Worm (Caenorhabditis elegans) whole organism, L1 larva: Measurements from ENCODE around the gene pgp-12.

Source experiments
- C04F5.9 ChIP-seq: sonication (generic microtip); optimal IDR thresholded peaks from 2 replicates; lab custom pipeline; 2016; ENCODE audit warnings: missing genetic modification characterization, missing compliant biosample characterization
- C16A3.4 ChIP-seq: fragments of 150-350 bp; optimal IDR thresholded peaks from 2 replicates; lab custom pipeline; 2014; ENCODE audit warnings: missing biosample characterization, missing genetic modification characterization
- C34B4.2 ChIP-seq: sonication (generic microtip); optimal IDR thresholded peaks from 2 replicates; lab custom pipeline; 2017; ENCODE audit warnings: mild to moderate bottlenecking, missing genetic modification characterization, missing compliant biosample characterization
- F16B12.6 ChIP-seq: fragments of 150-350 bp; optimal IDR thresholded peaks from 2 replicates; lab custom pipeline; 2014; ENCODE audit warnings: missing biosample characterization, missing genetic modification characterization
- Y116A8C.19 ChIP-seq: sonication (generic microtip); optimal IDR thresholded peaks from 2 replicates; lab custom pipeline; 2016; ENCODE audit warnings: missing compliant biosample characterization, missing genetic modification characterization, borderline replicate concordance
- aha-1 ChIP-seq: fragments of 150-350 bp; optimal IDR thresholded peaks from 2 replicates; lab custom pipeline; 2014; ENCODE audit warnings: missing biosample characterization, missing genetic modification characterization
- ama-1 ChIP-seq: fragments of 150-350 bp; optimal IDR thresholded peaks from 2 replicates; lab custom pipeline; 2014
- blmp-1 ChIP-seq: fragments of 150-350 bp; optimal IDR thresholded peaks from 2 replicates; lab custom pipeline; 2014; ENCODE audit warnings: missing biosample characterization, missing genetic modification characterization
- ceh-8 ChIP-seq: fragments of 200-800 bp; sonication (Bioruptor generic); optimal IDR thresholded peaks from 2 replicates; lab custom pipeline; 2018; ENCODE audit warnings: mild to moderate bottlenecking, missing genetic modification characterization, moderate library complexity, missing compliant biosample characterization
- ceh-82 ChIP-seq, 3 experiments: fragments of 150-350 bp in 1 of 3; sonication (generic microtip) in 2 of 3; optimal IDR thresholded peaks; 2 replicates each; lab custom pipeline; 2014 to 2017; ENCODE audit warnings: missing biosample characterization in 3 of 3, missing genetic modification characterization in 3 of 3
- ces-1 ChIP-seq: fragments of 150-350 bp; optimal IDR thresholded peaks from 2 replicates; lab custom pipeline; 2014; ENCODE audit warnings: missing biosample characterization, missing genetic modification reagents, missing genetic modification characterization
- efl-3 ChIP-seq: fragments of 200-800 bp; sonication (Bioruptor generic); optimal IDR thresholded peaks from 2 replicates; lab custom pipeline; 2018; ENCODE audit warnings: mild to moderate bottlenecking, missing genetic modification characterization, missing compliant biosample characterization
- egl-13 ChIP-seq: sonication (generic microtip); optimal IDR thresholded peaks from 2 replicates; lab custom pipeline; 2016; ENCODE audit warnings: missing genotype, missing genetic modification reagents, missing genetic modification characterization, missing compliant biosample characterization
- elt-3 ChIP-seq, 6 experiments: fragments of 150-350 bp in 1 of 6; sonication (generic microtip); optimal IDR thresholded peaks; 2 replicates each; lab custom pipeline; 2017 to 2018; ENCODE audit warnings: missing biosample characterization in 6 of 6, missing genetic modification characterization in 6 of 6, inconsistent platforms in 1 of 6
- fkh-10 ChIP-seq: sonication (generic microtip); optimal IDR thresholded peaks from 2 replicates; lab custom pipeline; 2017; ENCODE audit warnings: missing biosample characterization, missing genetic modification reagents, missing genetic modification characterization
- fkh-8 ChIP-seq: sonication (generic microtip); optimal IDR thresholded peaks from 2 replicates; lab custom pipeline; 2016; ENCODE audit warnings: mild to moderate bottlenecking, missing genetic modification characterization, missing compliant biosample characterization
- hpl-2 ChIP-seq: fragments of 150-350 bp; optimal IDR thresholded peaks from 2 replicates; lab custom pipeline; 2014; ENCODE audit warnings: missing biosample characterization, missing genetic modification reagents, missing genetic modification characterization
- irx-1 ChIP-seq: sonication (generic microtip); optimal IDR thresholded peaks from 2 replicates; lab custom pipeline; 2016; ENCODE audit warnings: missing genetic modification characterization, missing compliant biosample characterization
- isw-1 ChIP-seq: fragments of 200-800 bp; sonication (Bioruptor generic); IDR thresholded peaks from 2 replicates; pipeline ENCODE4 v1.3.6; 2022; ENCODE audit warnings: missing genetic modification characterization, missing compliant biosample characterization
- lin-13 ChIP-seq: fragments of 150-350 bp; optimal IDR thresholded peaks from 2 replicates; lab custom pipeline; 2014; ENCODE audit warnings: missing biosample characterization, missing genetic modification reagents, missing genetic modification characterization
- lin-14 ChIP-seq: fragments of 200-800 bp; sonication (Bioruptor generic); optimal IDR thresholded peaks from 2 replicates; lab custom pipeline; 2018; ENCODE audit warnings: mild to moderate bottlenecking, missing genetic modification characterization, moderate library complexity, missing compliant biosample characterization
- lin-35 ChIP-seq, 2 experiments: fragments of 150-350 bp; optimal IDR thresholded peaks; 2 replicates each; lab custom pipeline; 2014; ENCODE audit warnings: missing biosample characterization in 2 of 2, missing genetic modification characterization in 2 of 2, missing genetic modification reagents in 2 of 2
- lin-39 ChIP-seq: fragments of 150-350 bp; optimal IDR thresholded peaks from 2 replicates; lab custom pipeline; 2014; ENCODE audit warnings: missing biosample characterization, missing genetic modification reagents, missing genetic modification characterization
- lir-3 ChIP-seq: sonication (generic microtip); optimal IDR thresholded peaks from 2 replicates; lab custom pipeline; 2016; ENCODE audit warnings: mild to moderate bottlenecking, missing genetic modification characterization, moderate library complexity, missing compliant biosample characterization; ENCODE audit not compliant: poor library complexity
- lsy-2 ChIP-seq, 2 experiments: fragments of 150-350 bp; optimal IDR thresholded peaks; 2 replicates each; lab custom pipeline; 2014; ENCODE audit warnings: missing biosample characterization in 2 of 2, missing genetic modification characterization in 2 of 2
- mab-9 ChIP-seq: fragments of 200-800 bp; sonication (Bioruptor generic); IDR thresholded peaks from 2 replicates; pipeline ENCODE4 v1.3.6; 2022; ENCODE audit warnings: missing genetic modification reagents, missing genetic modification characterization, missing compliant biosample characterization
- mep-1 ChIP-seq: fragments of 150-350 bp; optimal IDR thresholded peaks from 2 replicates; lab custom pipeline; 2014; ENCODE audit warnings: missing biosample characterization, missing genetic modification characterization
- nhr-20 ChIP-seq: sonication (generic microtip); optimal IDR thresholded peaks from 2 replicates; lab custom pipeline; 2016; ENCODE audit warnings: mild to moderate bottlenecking, missing genetic modification characterization, missing compliant biosample characterization
- nhr-237 ChIP-seq: fragments of 150-350 bp; optimal IDR thresholded peaks from 2 replicates; lab custom pipeline; 2014; ENCODE audit warnings: missing biosample characterization, missing genetic modification characterization
- nhr-47 ChIP-seq: sonication (generic microtip); optimal IDR thresholded peaks from 2 replicates; lab custom pipeline; 2016; ENCODE audit warnings: mild to moderate bottlenecking, missing genetic modification characterization, moderate library complexity, missing compliant biosample characterization
- nhr-71 ChIP-seq: sonication (generic microtip); optimal IDR thresholded peaks from 2 replicates; lab custom pipeline; 2016; ENCODE audit warnings: mild to moderate bottlenecking, missing genetic modification characterization, moderate library complexity, missing compliant biosample characterization
- nhr-76 ChIP-seq: sonication (generic microtip); optimal IDR thresholded peaks from 2 replicates; lab custom pipeline; 2017; ENCODE audit warnings: missing biosample characterization, missing genetic modification characterization
- nhr-77 ChIP-seq: fragments of 150-350 bp; optimal IDR thresholded peaks from 2 replicates; lab custom pipeline; 2014; ENCODE audit warnings: missing biosample characterization, missing genetic modification characterization
- nhr-84 ChIP-seq: sonication (generic microtip); optimal IDR thresholded peaks from 2 replicates; lab custom pipeline; 2017; ENCODE audit warnings: missing biosample characterization, missing genetic modification characterization
- nhr-90 ChIP-seq: sonication (generic microtip); optimal IDR thresholded peaks from 2 replicates; lab custom pipeline; 2016; ENCODE audit warnings: mild to moderate bottlenecking, missing genetic modification characterization, missing compliant biosample characterization; ENCODE audit not compliant: poor library complexity
- pag-3 ChIP-seq: sonication (generic microtip); optimal IDR thresholded peaks from 2 replicates; lab custom pipeline; 2017; ENCODE audit warnings: missing genetic modification characterization, mild to moderate bottlenecking, missing compliant biosample characterization, antibody characterized with exemption, borderline replicate concordance; ENCODE audit not compliant: insufficient read depth
- rnt-1 ChIP-seq: sonication (generic microtip); optimal IDR thresholded peaks from 2 replicates; lab custom pipeline; 2016; ENCODE audit warnings: mild to moderate bottlenecking, missing genetic modification characterization, moderate library complexity, missing compliant biosample characterization
- skn-1 ChIP-seq: fragments of 150-350 bp; optimal IDR thresholded peaks from 2 replicates; lab custom pipeline; 2014; ENCODE audit warnings: missing biosample characterization, missing genetic modification characterization
- snpc-4 ChIP-seq: fragments of 150-350 bp; optimal IDR thresholded peaks from 2 replicates; lab custom pipeline; 2014; ENCODE audit warnings: missing biosample characterization, missing genetic modification characterization
- snu-23 ChIP-seq: sonication (generic microtip); optimal IDR thresholded peaks from 2 replicates; lab custom pipeline; 2016; ENCODE audit warnings: missing genetic modification characterization, missing compliant biosample characterization
- sox-4 ChIP-seq: sonication (generic microtip); optimal IDR thresholded peaks from 2 replicates; lab custom pipeline; 2016; ENCODE audit warnings: missing genetic modification characterization, missing compliant biosample characterization
- sup-37 ChIP-seq: fragments of 200-800 bp; sonication (Bioruptor generic); optimal IDR thresholded peaks from 2 replicates; lab custom pipeline; 2018; ENCODE audit warnings: mild to moderate bottlenecking, missing genetic modification characterization, missing compliant biosample characterization
- swsn-7 ChIP-seq: sonication (generic microtip); optimal IDR thresholded peaks from 2 replicates; lab custom pipeline; 2016; ENCODE audit warnings: missing genetic modification characterization, missing compliant biosample characterization
- unc-30 ChIP-seq: sonication (generic microtip); optimal IDR thresholded peaks from 2 replicates; lab custom pipeline; 2017; ENCODE audit warnings: missing biosample characterization, missing genetic modification characterization
- unc-62 ChIP-seq: fragments of 150-350 bp; optimal IDR thresholded peaks from 2 replicates; lab custom pipeline; 2014; ENCODE audit warnings: missing biosample characterization, missing genetic modification reagents, missing genetic modification characterization
- unc-86 ChIP-seq: sonication (generic microtip); optimal IDR thresholded peaks from 2 replicates; lab custom pipeline; 2016; ENCODE audit warnings: missing genetic modification characterization, missing compliant biosample characterization
- vab-15 ChIP-seq: sonication (generic microtip); optimal IDR thresholded peaks from 2 replicates; lab custom pipeline; 2017; ENCODE audit warnings: missing genotype, mild to moderate bottlenecking, missing genetic modification characterization, missing compliant biosample characterization
- zag-1 ChIP-seq: fragments of 150-350 bp; optimal IDR thresholded peaks from 2 replicates; lab custom pipeline; 2014; ENCODE audit warnings: missing biosample characterization, missing genetic modification characterization
- zip-4 ChIP-seq: fragments of 200-800 bp; sonication (Bioruptor generic); optimal IDR thresholded peaks from 2 replicates; lab custom pipeline; 2018; ENCODE audit warnings: mild to moderate bottlenecking, missing genetic modification characterization, moderate library complexity, missing compliant biosample characterization
- ztf-11 ChIP-seq, 2 experiments: sonication (generic microtip); optimal IDR thresholded peaks; 2 replicates each; lab custom pipeline; 2016 to 2017; ENCODE audit warnings: missing genetic modification characterization in 2 of 2, missing biosample characterization in 1 of 2, missing compliant biosample characterization in 1 of 2
- ztf-4 ChIP-seq: fragments of 150-350 bp; optimal IDR thresholded peaks from 2 replicates; lab custom pipeline; 2014; ENCODE audit warnings: missing biosample characterization, missing genetic modification characterization

pgp-12 gene

ce11 chrX:12691306-12691705 lies 40.3 kb upstream of the pgp-12 start, which contains the start of gene ugt-50 (continued):
- no peak for TF ChIP-seq ceh-8 (GFP tag; lab: Kevin White, UChicago)
- peak; percentile 68 for TF ChIP-seq nhr-71

DNA sequence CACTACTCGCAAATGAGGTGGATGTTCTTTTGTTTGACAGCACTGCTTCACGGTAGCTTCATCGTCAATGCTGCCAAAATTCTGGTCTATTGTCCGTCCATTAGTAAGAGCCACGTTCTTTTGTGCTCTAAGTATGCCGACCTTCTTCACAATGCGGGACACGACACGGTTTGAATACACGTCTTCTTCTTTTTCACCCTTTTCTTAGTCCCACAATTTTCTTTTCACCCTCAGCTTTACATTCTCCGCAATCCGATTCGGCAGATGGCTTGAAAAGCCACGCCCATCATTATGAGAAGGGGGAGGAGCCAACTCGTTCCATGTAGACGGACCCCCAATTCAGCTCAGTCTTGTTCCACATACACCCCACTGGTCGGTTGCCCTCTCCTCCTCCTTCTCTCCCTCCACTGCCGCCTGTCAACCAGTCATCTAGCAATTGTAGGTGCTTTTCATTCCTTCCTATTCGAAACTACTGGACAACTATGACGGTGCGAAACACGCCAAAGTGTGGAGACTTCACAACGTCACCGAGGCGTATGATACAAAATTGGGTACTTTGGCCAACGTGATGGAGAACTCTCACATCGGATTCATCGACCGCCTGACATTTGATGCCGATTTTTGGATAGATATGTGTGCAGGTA lies 39.7 kb upstream of the pgp-12 start:
- TF ChIP-seq zip-4 (GFP tag; lab: Kevin White, UChicago) (no peak), snu-23 (no peak), nhr-77 (no peak), lin-35 (GFP tag; optimal IDR thresholded peaks at IDR 0.05; lab: Kevin White, UChicago) (no peak), rnt-1 (tag; lab: Kevin White, UChicago) (no peak), C16A3.4 (tag; lab: Kevin White, UChicago) (no peak), ama-1 (lab: Kevin White, UChicago) (peak; percentile 8), lin-14 (GFP tag; lab: Kevin White, UChicago) (peak; percentile 39), elt-3 (tag; optimal IDR thresholded peaks at IDR 0.05; lab: Kevin White, UChicago) (no peak), nhr-20 (tag; lab: Kevin White, UChicago) (no peak), nhr-237 (tag; lab: Kevin White, UChicago) (no peak), lsy-2 (tag; optimal IDR thresholded peaks at IDR 0.05; lab: Kevin White, UChicago) (no peak), efl-3 (GFP tag; lab: Kevin White, UChicago) (no peak), sup-37 (GFP tag; lab: Kevin White, UChicago) (no peak), ztf-4 (tag; lab: Kevin White, UChicago) (no peak), aha-1 (tag; lab: Kevin White, UChicago) (no peak), irx-1 (tag; lab: Kevin White, UChicago) (no peak), sox-4 (tag; lab: Kevin White, UChicago) (no peak), ceh-82 (tag; optimal IDR thresholded peaks at IDR 0.05; lab: Kevin White, UChicago) (no peak), ces-1 (GFP tag; lab: Kevin White, UChicago) (no peak), snpc-4 (tag; lab: Kevin White, UChicago) (no peak), unc-86 (no peak), zag-1 (no peak), lir-3 (tag; lab: Kevin White, UChicago) (no peak), nhr-76 (no peak), hpl-2 (GFP tag; lab: Kevin White, UChicago) (no peak), swsn-7 (tag; lab: Kevin White, UChicago) (peak; percentile 19), pag-3 (tag; lab: Kevin White, UChicago) (no peak), egl-13 (no peak), unc-30 (no peak), nhr-84 (tag; lab: Kevin White, UChicago) (no peak), fkh-8 (tag; lab: Kevin White, UChicago) (peak; percentile 13), unc-62 (no peak), Y116A8C.19 (tag; lab: Kevin White, UChicago) (no peak), lin-13 (GFP tag; lab: Kevin White, UChicago) (no peak), mab-9 (GFP tag; lab: Robert Waterston, UW) (no peak), isw-1 (GFP tag; lab: Robert Waterston, UW) (0 out of 2 replicates have a peak, but pooled peaks have one; percentile 10), F16B12.6 (tag; lab: Kevin White, UChicago) (no peak), C34B4.2 (tag; lab: Kevin White, UChicago) (no peak), blmp-1 (tag; lab: Kevin White, UChicago) (no peak), fkh-10 (GFP tag; lab: Kevin White, UChicago) (peak; percentile 63), ztf-11 (tag; optimal IDR thresholded peaks at IDR 0.05; lab: Kevin White, UChicago) (peak in 1 of 2 experiments; percentile 49), nhr-90 (tag; lab: Kevin White, UChicago) (no peak), vab-15 (no peak), lin-39 (tag; lab: Kevin White, UChicago) (no peak), nhr-47 (no peak), skn-1 (tag; lab: Kevin White, UChicago) (no peak), mep-1 (tag; lab: Kevin White, UChicago) (no peak), C04F5.9 (tag; lab: Kevin White, UChicago) (no peak)
